Worm (Caenorhabditis elegans): ENCODE results near the gene C50E3.13.

DNA sequence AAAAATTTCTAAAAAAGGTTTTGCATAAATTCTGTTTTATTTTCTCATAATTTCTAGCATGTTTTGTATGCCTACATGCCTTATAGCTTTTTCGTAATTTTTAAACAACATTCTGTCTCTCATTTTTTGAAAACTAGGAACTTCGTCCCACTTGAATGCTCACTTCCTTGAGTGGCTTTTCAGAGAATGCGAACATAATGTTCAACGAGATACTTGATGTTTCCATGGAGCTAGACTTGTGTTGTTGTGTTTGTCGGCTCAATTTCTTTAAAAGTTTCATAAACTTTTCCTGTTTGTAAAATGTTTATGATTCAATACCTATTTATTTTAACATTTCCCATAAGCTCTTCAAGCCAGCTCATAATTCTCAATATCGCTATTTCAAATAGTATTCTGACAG, 19.2 kb downstream of the C50E3.13 start, which contains the start of gene clec-213:
- no peak for TF ChIP-seq ama-1 (optimal IDR thresholded peaks at IDR 0.05)
- no peak for TF ChIP-seq tra-4 (tag; optimal IDR thresholded peaks at IDR 0.05)
- no peak for TF ChIP-seq hmg-4 (GFP tag; optimal IDR thresholded peaks at IDR 0.05)
- TF ChIP-seq scrt-1 (GFP tag; IDR thresholded peaks at IDR 0.05): no peak
- no peak for TF ChIP-seq aly-1 (tag; optimal IDR thresholded peaks at IDR 0.05)
- no peak for TF ChIP-seq B0310.2 (tag; optimal IDR thresholded peaks at IDR 0.05)
- no peak for TF ChIP-seq flt-1 (GFP tag; IDR thresholded peaks at IDR 0.05)
- no peak for TF ChIP-seq F13C5.2 (tag; optimal IDR thresholded peaks at IDR 0.05)
- TF ChIP-seq ets-7 (tag; optimal IDR thresholded peaks at IDR 0.05): no peak

Data from whole organism, early embryonic.